Worm (Caenorhabditis elegans) whole organism, young adult: ENCODE measurements around the gene K01A6.6.

ENCODE experiments used
- ama-1 ChIP-seq, 3 experiments: fragments of 150-350 bp in 1 of 3; sonication (generic microtip) in 2 of 3; optimal IDR thresholded peaks; 2 replicates each; lab custom pipeline; 2014 to 2018; ENCODE audit warnings: missing biosample characterization in 2 of 3, missing genetic modification characterization in 2 of 3, missing genetic modification reagents in 2 of 3
- attf-5 ChIP-seq: fragments of 200-800 bp; sonication (Bioruptor generic); optimal IDR thresholded peaks from 2 replicates; lab custom pipeline; 2018; ENCODE audit warnings: mild to moderate bottlenecking, missing genetic modification characterization, missing compliant biosample characterization
- madf-10 ChIP-seq: sonication (generic microtip); optimal IDR thresholded peaks from 2 replicates; lab custom pipeline; 2016; ENCODE audit warnings: mild to moderate bottlenecking, missing genetic modification characterization, missing compliant biosample characterization
- mel-28 ChIP-seq: sonication (generic microtip); optimal IDR thresholded peaks from 2 replicates; lab custom pipeline; 2016; ENCODE audit warnings: borderline replicate concordance, mild to moderate bottlenecking, missing genetic modification characterization, missing compliant biosample characterization
- nhr-90 ChIP-seq: sonication (generic microtip); optimal IDR thresholded peaks from 2 replicates; lab custom pipeline; 2016; ENCODE audit warnings: missing genotype, mild to moderate bottlenecking, missing genetic modification characterization, missing compliant biosample characterization
- unc-62 ChIP-seq: fragments of 150-350 bp; optimal IDR thresholded peaks from 2 replicates; lab custom pipeline; 2014; ENCODE audit warnings: missing biosample characterization, missing genetic modification reagents, missing genetic modification characterization

DNA sequence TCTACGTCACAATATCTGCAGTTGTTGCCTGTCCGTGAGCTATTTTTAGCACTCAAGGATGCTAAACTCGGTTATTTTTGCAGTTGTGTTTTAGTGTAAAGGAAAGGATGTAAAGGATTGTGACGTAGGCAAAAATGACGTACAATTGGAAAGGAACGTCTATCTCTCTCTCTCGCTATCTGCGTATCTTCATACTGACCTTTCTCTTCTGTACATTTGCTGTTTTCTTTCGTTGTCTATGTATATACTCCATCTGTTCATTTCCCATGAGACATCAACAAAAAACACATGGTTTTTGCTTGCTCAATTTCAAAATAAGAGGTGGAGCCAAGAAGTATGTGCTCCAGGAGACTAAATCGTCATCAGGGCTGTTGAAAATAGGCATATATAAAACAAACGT is 9.2 kb downstream of the K01A6.6 start:
- no peak for TF ChIP-seq ama-1 (optimal IDR thresholded peaks at IDR 0.05; lab: Kevin White, UChicago)
- no peak for TF ChIP-seq ama-1 (GFP tag; optimal IDR thresholded peaks at IDR 0.05; lab: Kevin White, UChicago)
- TF ChIP-seq attf-5, result no peak
- TF ChIP-seq mel-28 (tag; lab: Kevin White, UChicago), result no peak
- no peak for TF ChIP-seq unc-62 (GFP tag; lab: Kevin White, UChicago)
- TF ChIP-seq madf-10 (tag; lab: Kevin White, UChicago), result no peak
- no peak for TF ChIP-seq nhr-90 (tag; lab: Kevin White, UChicago)
